Fruit fly (Drosophila melanogaster) Kc167 (cell line): Measurements from ENCODE around the gene CG9302.

Source experiments
- Myc ChIP-seq: fragments of >200 bp; optimal IDR thresholded peaks from 2 replicates; lab custom pipeline; 2017; ENCODE audit warnings: missing external identifiers
- Sin3A ChIP-seq: fragments of >200 bp; optimal IDR thresholded peaks from 2 replicates; lab custom pipeline; 2018; ENCODE audit warnings: missing external identifiers
- h ChIP-seq: fragments of >200 bp; optimal IDR thresholded peaks from 3 replicates; lab custom pipeline; 2018; ENCODE audit warnings: missing external identifiers
- insv ChIP-seq: fragments of >200 bp; optimal IDR thresholded peaks from 3 replicates; lab custom pipeline; 2018; ENCODE audit warnings: missing external identifiers
- psq ChIP-seq: fragments of >200 bp; optimal IDR thresholded peaks from 2 replicates; lab custom pipeline; 2017; ENCODE audit warnings: missing external identifiers
- ttk ChIP-seq: sonication (Bioruptor generic); optimal IDR thresholded peaks from 2 replicates; lab custom pipeline; 2017; ENCODE audit warnings: missing external identifiers

- TF ChIP-seq psq: no peak
- no peak for TF ChIP-seq Sin3A (lab: Kevin White, UChicago)
- TF ChIP-seq insv (lab: Kevin White, UChicago): no peak
- no peak for TF ChIP-seq h (lab: Kevin White, UChicago)
- no peak for TF ChIP-seq Myc (lab: Kevin White, UChicago)
- no peak for TF ChIP-seq ttk (lab: Kevin White, UChicago)
These were observed 2.3 kb downstream of the CG9302 start for dm6 chr2L:13376086-13376485.
